Worm (Caenorhabditis elegans): ENCODE measurements around the gene F14H3.14.
A peak's percentile ranks its signal among the peaks of the same experiment; 100 is the strongest.

The F14H3.14 gene

DNA sequence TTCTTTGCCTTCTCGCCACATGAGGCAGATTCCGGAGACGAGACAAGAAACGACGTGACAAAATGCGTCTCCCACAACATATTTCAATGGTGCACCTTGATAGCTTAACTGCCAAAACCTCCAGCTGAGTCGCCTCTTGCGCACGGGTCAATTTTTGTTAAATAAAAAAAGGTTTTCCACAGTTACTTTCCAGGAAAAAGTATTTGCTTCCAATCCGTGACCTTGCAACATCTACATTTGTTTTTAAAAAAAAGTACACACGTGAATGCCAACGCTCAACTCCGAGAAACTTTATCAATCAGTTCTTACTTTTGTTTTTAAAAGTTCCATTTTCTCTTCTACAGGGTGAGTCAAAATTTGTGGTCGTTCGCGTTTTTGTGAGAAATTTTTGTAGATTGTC is 31.6 kb upstream of the F14H3.14 start, which contains the start of gene F22B8.7:
TSS of gene F22B8.7 (plus strand) at position 301 of the 400 bp plus-strand sequence.
- TF ChIP-seq peb-1 (tag; optimal IDR thresholded peaks at IDR 0.05) = no peak

DNA sequence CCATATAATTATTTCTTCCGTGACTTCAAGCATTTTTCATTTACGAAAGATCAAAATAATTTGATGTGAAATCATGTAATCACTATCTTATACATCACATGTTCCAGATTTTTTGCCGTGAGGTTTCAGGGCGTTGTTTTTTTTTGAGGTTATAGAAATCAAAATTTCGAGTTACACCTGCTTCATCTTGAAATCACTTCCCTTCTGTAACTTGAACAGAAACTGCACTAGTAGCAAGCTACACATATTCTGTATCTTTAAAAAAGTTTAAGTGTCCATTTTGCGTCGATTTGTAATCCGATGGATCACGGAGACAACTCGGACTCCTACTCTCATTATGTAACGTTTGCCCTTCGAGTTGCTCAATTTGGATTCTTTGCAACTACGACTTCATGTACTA is 28.0 kb upstream of the F14H3.14 start, which contains the start of gene F22B8.3:
TSS of gene F22B8.3 (plus strand) at position 301 of the 400 bp plus-strand sequence.
- TF ChIP-seq lsy-2 (tag; optimal IDR thresholded peaks at IDR 0.05) = no peak
- no peak for TF ChIP-seq ZK546.5 (tag; optimal IDR thresholded peaks at IDR 0.05)
- no peak for TF ChIP-seq ceh-16 (tag; optimal IDR thresholded peaks at IDR 0.05)
- TF ChIP-seq C34F6.9 (tag; optimal IDR thresholded peaks at IDR 0.05) = no peak
- no peak for TF ChIP-seq snpc-4 (tag; optimal IDR thresholded peaks at IDR 0.05)
- no peak for TF ChIP-seq sma-9 (GFP tag; optimal IDR thresholded peaks at IDR 0.05)
- TF ChIP-seq sma-9 (tag; optimal IDR thresholded peaks at IDR 0.05) = no peak
- no peak for TF ChIP-seq aly-2 (tag; optimal IDR thresholded peaks at IDR 0.05)
- TF ChIP-seq mab-5 (tag; optimal IDR thresholded peaks at IDR 0.05) = no peak
- no peak for TF ChIP-seq nhr-129 (tag; optimal IDR thresholded peaks at IDR 0.05)
- no peak for TF ChIP-seq ztf-11 (tag; optimal IDR thresholded peaks at IDR 0.05)
- no peak for TF ChIP-seq Y55F3AM.14 (GFP tag; optimal IDR thresholded peaks at IDR 0.05)
- no peak for TF ChIP-seq sma-3 (GFP tag; optimal IDR thresholded peaks at IDR 0.05)
- no peak for TF ChIP-seq zag-1 (tag; optimal IDR thresholded peaks at IDR 0.05)
- TF ChIP-seq elt-1 (tag; optimal IDR thresholded peaks at IDR 0.05) = no peak
- no peak for TF ChIP-seq ztf-4 (tag; optimal IDR thresholded peaks at IDR 0.05)
- no peak for TF ChIP-seq egl-27 (tag; optimal IDR thresholded peaks at IDR 0.05)

DNA sequence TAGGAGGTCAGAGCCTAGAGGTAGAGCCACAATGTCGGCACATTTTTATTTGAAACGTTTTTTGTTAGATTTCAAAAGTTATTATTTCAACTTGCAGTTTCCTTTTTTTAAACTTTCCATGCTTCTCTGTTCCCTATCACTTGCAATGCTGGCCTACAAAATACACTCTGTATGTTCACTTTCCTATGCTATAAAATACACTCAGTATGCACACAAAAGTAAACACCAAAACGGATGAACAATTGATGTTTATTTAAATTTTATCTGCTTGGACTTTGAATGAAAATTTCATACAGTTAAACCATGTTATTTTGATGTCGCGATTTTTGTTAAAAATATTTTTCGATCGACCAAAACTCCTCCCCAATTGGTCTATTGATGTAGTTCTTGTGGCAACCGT is 18.0 kb upstream of the F14H3.14 start:
- no peak for TF ChIP-seq unc-39 (tag; optimal IDR thresholded peaks at IDR 0.05)
- TF ChIP-seq nhr-12 (tag; optimal IDR thresholded peaks at IDR 0.05) = no peak
- TF ChIP-seq peb-1 (tag; optimal IDR thresholded peaks at IDR 0.05) = no peak
- TF ChIP-seq ztf-11 (tag; optimal IDR thresholded peaks at IDR 0.05) = no peak
- no peak for TF ChIP-seq nhr-129 (tag; optimal IDR thresholded peaks at IDR 0.05)
- no peak for TF ChIP-seq lsy-2 (tag; optimal IDR thresholded peaks at IDR 0.05)
- no peak for TF ChIP-seq Y55F3AM.14 (GFP tag; optimal IDR thresholded peaks at IDR 0.05)
- no peak for TF ChIP-seq snpc-4 (tag; optimal IDR thresholded peaks at IDR 0.05)
- TF ChIP-seq crh-2 (tag; optimal IDR thresholded peaks at IDR 0.05) = no peak
- TF ChIP-seq ceh-82 (tag; optimal IDR thresholded peaks at IDR 0.05) = no peak
- no peak for TF ChIP-seq nhr-10 (tag; optimal IDR thresholded peaks at IDR 0.05)
- TF ChIP-seq ama-1 (optimal IDR thresholded peaks at IDR 0.05) = no peak

DNA sequence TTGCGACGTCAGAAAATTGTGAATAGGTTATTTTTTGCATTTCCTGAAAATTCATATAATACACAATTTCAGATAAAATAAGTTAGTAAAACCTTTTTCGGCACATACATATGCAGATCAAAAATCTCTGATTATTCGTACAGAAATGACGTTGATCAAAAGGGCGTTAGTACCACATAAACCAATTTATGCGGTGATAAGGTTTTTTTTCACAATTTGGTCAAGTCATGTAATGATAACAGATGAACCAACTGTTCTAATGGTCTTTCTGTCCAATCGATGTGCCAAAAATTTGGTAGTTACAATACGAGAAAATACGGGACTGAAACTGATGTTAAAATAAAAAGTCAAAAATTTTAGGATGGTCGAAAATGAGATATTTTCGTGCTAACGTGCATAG is 17.4 kb upstream of the F14H3.14 start:
- TF ChIP-seq nhr-129 (tag; optimal IDR thresholded peaks at IDR 0.05) (no peak), fos-1 (tag; optimal IDR thresholded peaks at IDR 0.05) (peak; percentile 69), unc-55 (GFP tag; optimal IDR thresholded peaks at IDR 0.05) (no peak), sma-9 (GFP tag; optimal IDR thresholded peaks at IDR 0.05) (peak; percentile 57), sma-9 (tag; optimal IDR thresholded peaks at IDR 0.05) (no peak)

DNA sequence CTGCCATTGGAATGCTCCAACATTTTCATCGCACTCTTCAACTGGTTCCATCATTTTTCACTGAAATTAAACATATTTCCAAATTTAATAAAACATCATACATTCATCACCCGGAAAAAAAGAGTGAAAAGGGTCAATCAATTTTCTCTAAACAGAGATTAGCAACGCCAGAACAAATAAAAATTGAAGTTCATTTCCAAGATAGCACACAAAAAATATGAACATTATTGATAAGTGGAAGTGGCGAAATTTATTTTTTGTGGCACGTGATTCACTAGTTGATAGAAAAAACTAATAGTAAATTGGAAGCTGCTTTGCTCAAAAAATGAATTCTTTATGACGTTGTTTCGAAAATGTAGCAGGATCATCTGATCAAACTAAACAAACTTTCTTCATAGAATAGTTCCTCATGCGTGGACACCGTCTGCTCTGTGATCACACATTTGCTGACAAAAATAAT is 12.6 kb upstream of the F14H3.14 start, which contains the start of the genes F14H3.12 and srj-29:
TSS of gene F14H3.12 (minus strand) at position 74 of the 460 bp plus-strand sequence.
TSS of gene srj-29 (plus strand) at position 410 of the 460 bp plus-strand sequence.
- TF ChIP-seq fos-1 (tag; optimal IDR thresholded peaks at IDR 0.05) (peak; percentile 30), ceh-82 (tag; optimal IDR thresholded peaks at IDR 0.05) (no peak), egl-27 (tag; optimal IDR thresholded peaks at IDR 0.05) (no peak)

DNA sequence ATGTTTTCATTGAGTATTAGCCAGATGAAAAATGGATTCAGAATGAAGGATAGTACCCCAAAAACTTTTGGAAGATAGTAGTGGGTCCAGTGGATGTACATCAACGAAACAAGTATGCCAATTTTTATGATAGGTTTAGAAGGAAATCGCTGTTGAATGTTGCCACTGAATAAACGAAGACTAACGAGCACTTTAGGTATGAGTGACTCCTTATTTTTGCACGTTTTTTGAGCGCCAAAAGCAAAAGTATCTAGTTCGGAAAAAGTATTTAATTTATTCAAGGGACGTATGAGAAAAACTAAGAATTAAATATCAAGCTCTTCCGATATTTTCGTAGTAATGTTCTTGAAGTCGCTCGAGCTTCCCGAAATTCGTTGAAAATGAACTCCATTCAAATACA is 11.2 kb upstream of the F14H3.14 start, which contains the start of gene srj-10:
TSS of gene srj-10 (minus strand) at position 101 of the 400 bp plus-strand sequence.
- no peak for TF ChIP-seq egl-27 (tag; optimal IDR thresholded peaks at IDR 0.05)
- no peak for TF ChIP-seq ceh-82 (tag; optimal IDR thresholded peaks at IDR 0.05)
- no peak for TF ChIP-seq elt-1 (tag; optimal IDR thresholded peaks at IDR 0.05)
- no peak for TF ChIP-seq nhr-6 (tag; optimal IDR thresholded peaks at IDR 0.05)
- TF ChIP-seq Y55F3AM.14 (GFP tag; optimal IDR thresholded peaks at IDR 0.05) = no peak
- TF ChIP-seq lin-13 (GFP tag; optimal IDR thresholded peaks at IDR 0.05) = no peak
- TF ChIP-seq nhr-10 (tag; optimal IDR thresholded peaks at IDR 0.05) = no peak
- TF ChIP-seq F13H6.1 (tag; optimal IDR thresholded peaks at IDR 0.05) = no peak
- TF ChIP-seq fos-1 (tag; optimal IDR thresholded peaks at IDR 0.05) = no peak
- no peak for TF ChIP-seq ceh-16 (tag; optimal IDR thresholded peaks at IDR 0.05)
- no peak for TF ChIP-seq lin-39 (tag; optimal IDR thresholded peaks at IDR 0.05)
- no peak for TF ChIP-seq ztf-1 (GFP tag; conservative IDR thresholded peaks at IDR 0.05)
- TF ChIP-seq peb-1 (tag; optimal IDR thresholded peaks at IDR 0.05) = no peak
- no peak for TF ChIP-seq mab-5 (tag; optimal IDR thresholded peaks at IDR 0.05)
- no peak for TF ChIP-seq nhr-237 (tag; optimal IDR thresholded peaks at IDR 0.05)
- TF ChIP-seq zag-1 (tag; optimal IDR thresholded peaks at IDR 0.05) = no peak
- TF ChIP-seq lsy-2 (tag; optimal IDR thresholded peaks at IDR 0.05) = no peak
- no peak for TF ChIP-seq mbf-1 (tag; optimal IDR thresholded peaks at IDR 0.05)
- no peak for TF ChIP-seq ztf-4 (tag; optimal IDR thresholded peaks at IDR 0.05)
- no peak for TF ChIP-seq R02D3.7 (tag; optimal IDR thresholded peaks at IDR 0.05)
